Worm (Caenorhabditis elegans) whole organism, L4 larva: ENCODE results near the gene F21A3.11.
A peak's percentile ranks its signal among the peaks of the same experiment; 100 is the strongest.

Experiments used
- D1046.2 ChIP-seq: fragments of 200-800 bp; sonication (Bioruptor generic); IDR thresholded peaks from 2 replicates; pipeline ENCODE4 v1.3.6; 2022; ENCODE audit warnings: missing genetic modification characterization, missing compliant biosample characterization
- F26F4.8 ChIP-seq: fragments of 200-800 bp; sonication (Bioruptor generic); conservative IDR thresholded peaks from 2 replicates; pipeline ENCODE4 v1.3.6; 2022; ENCODE audit warnings: missing genetic modification characterization, missing compliant biosample characterization
- F37D6.2 ChIP-seq: sonication (generic microtip); optimal IDR thresholded peaks from 2 replicates; lab custom pipeline; 2016; ENCODE audit warnings: mild to moderate bottlenecking, missing genetic modification characterization, missing compliant biosample characterization
- F44E2.7 ChIP-seq: fragments of 200-800 bp; sonication (Bioruptor generic); IDR thresholded peaks from 2 replicates; pipeline ENCODE4 v2.1.2; 2022; ENCODE audit warnings: missing genetic modification characterization, missing compliant biosample characterization
- T20F7.1 ChIP-seq: fragments of 200-800 bp; sonication (Bioruptor generic); optimal IDR thresholded peaks from 2 replicates; lab custom pipeline; 2018; ENCODE audit warnings: mild to moderate bottlenecking, missing genetic modification characterization, missing compliant biosample characterization
- Y5F2A.4 ChIP-seq: fragments of 200-800 bp; sonication (Bioruptor generic); optimal IDR thresholded peaks from 2 replicates; lab custom pipeline; 2018; ENCODE audit warnings: mild to moderate bottlenecking, missing genetic modification characterization, missing compliant biosample characterization
- aly-2 ChIP-seq: sonication (generic microtip); optimal IDR thresholded peaks from 2 replicates; lab custom pipeline; 2018; ENCODE audit warnings: missing biosample characterization, missing genetic modification characterization
- ama-1 ChIP-seq: fragments of 150-350 bp; optimal IDR thresholded peaks from 2 replicates; lab custom pipeline; 2014; ENCODE audit warnings: inconsistent platforms, mixed read lengths
- arid-1 ChIP-seq: fragments of 200-800 bp; sonication (Bioruptor generic); conservative IDR thresholded peaks from 2 replicates; pipeline ENCODE4 v1.3.6; 2022; ENCODE audit warnings: missing genetic modification reagents, missing genetic modification characterization, missing compliant biosample characterization
- ceh-20 ChIP-seq: fragments of 200-800 bp; sonication (Bioruptor generic); IDR thresholded peaks from 2 replicates; pipeline ENCODE4 v1.3.6; 2022; ENCODE audit warnings: missing genetic modification reagents, missing genetic modification characterization, missing compliant biosample characterization
- ceh-44 ChIP-seq: fragments of 200-800 bp; sonication (Bioruptor generic); IDR thresholded peaks from 2 replicates; pipeline ENCODE4 v1.3.6; 2022; ENCODE audit warnings: missing genetic modification reagents, missing genetic modification characterization, missing compliant biosample characterization
- ces-1 ChIP-seq: fragments of 150-350 bp; sonication (generic microtip); optimal IDR thresholded peaks from 4 replicates; lab custom pipeline; 2014; ENCODE audit warnings: missing biosample characterization, missing genetic modification reagents, missing genetic modification characterization
- cey-2 ChIP-seq: sonication (generic microtip); optimal IDR thresholded peaks from 3 replicates; lab custom pipeline; 2017; ENCODE audit warnings: missing genetic modification characterization, mild to moderate bottlenecking, missing compliant biosample characterization, antibody characterized with exemption, borderline replicate concordance; ENCODE audit not compliant: insufficient read depth
- ctbp-1 ChIP-seq: fragments of 200-800 bp; sonication (Bioruptor generic); IDR thresholded peaks from 2 replicates; pipeline ENCODE4 v1.3.6; 2022; ENCODE audit warnings: missing genetic modification reagents, missing genetic modification characterization, missing compliant biosample characterization
- daf-12 ChIP-seq: fragments of 150-350 bp; optimal IDR thresholded peaks from 2 replicates; lab custom pipeline; 2014; ENCODE audit warnings: missing biosample characterization, missing genetic modification reagents, missing genetic modification characterization
- daf-16 ChIP-seq, 3 experiments: sonication (generic microtip); optimal IDR thresholded peaks; 2 replicates each; lab custom pipeline; 2016 to 2017; ENCODE audit warnings: missing genetic modification characterization in 3 of 3, missing genetic modification reagents in 3 of 3, mild to moderate bottlenecking in 2 of 3, missing compliant biosample characterization in 2 of 3, missing biosample characterization in 1 of 3, moderate library complexity in 1 of 3
- daf-8 ChIP-seq: fragments of 200-800 bp; sonication (Bioruptor generic); IDR thresholded peaks from 2 replicates; pipeline ENCODE4 v1.3.6; 2022; ENCODE audit warnings: missing genetic modification characterization, missing compliant biosample characterization
- dmd-8 ChIP-seq: fragments of 200-800 bp; sonication (Bioruptor generic); IDR thresholded peaks from 2 replicates; pipeline ENCODE4 v1.3.6; 2022; ENCODE audit warnings: missing genetic modification characterization, missing compliant biosample characterization
- dpl-1 ChIP-seq: fragments of 150-350 bp; optimal IDR thresholded peaks from 2 replicates; lab custom pipeline; 2014; ENCODE audit warnings: missing biosample characterization, missing genetic modification reagents, missing genetic modification characterization
- duxl-1 ChIP-seq: sonication (generic microtip); optimal IDR thresholded peaks from 2 replicates; lab custom pipeline; 2016; ENCODE audit warnings: mild to moderate bottlenecking, missing genetic modification characterization, moderate library complexity, missing compliant biosample characterization; ENCODE audit not compliant: poor library complexity
- egl-27 ChIP-seq: sonication (generic microtip); optimal IDR thresholded peaks from 3 replicates; lab custom pipeline; 2017; ENCODE audit warnings: missing biosample characterization, missing genetic modification reagents, missing genetic modification characterization
- egl-43 ChIP-seq: fragments of 200-800 bp; sonication (Bioruptor generic); IDR thresholded peaks from 2 replicates; pipeline ENCODE4 v1.3.6; 2022; ENCODE audit warnings: missing genetic modification reagents, missing genetic modification characterization, missing compliant biosample characterization
- gei-8 ChIP-seq: fragments of 200-800 bp; sonication (Bioruptor generic); optimal IDR thresholded peaks from 2 replicates; lab custom pipeline; 2018; ENCODE audit warnings: mild to moderate bottlenecking, missing genetic modification characterization, missing compliant biosample characterization
- hif-1 ChIP-seq, 2 experiments: sonication (generic microtip); optimal IDR thresholded peaks; 2 replicates each; lab custom pipeline; 2016 to 2017; ENCODE audit warnings: missing compliant biosample characterization in 2 of 2, missing genetic modification characterization in 2 of 2, missing genetic modification reagents in 2 of 2, missing genotype in 2 of 2, mild to moderate bottlenecking in 1 of 2
- hlh-30 ChIP-seq: sonication (generic microtip); optimal IDR thresholded peaks from 2 replicates; lab custom pipeline; 2017; ENCODE audit warnings: antibody characterized with exemption, mild to moderate bottlenecking, missing genetic modification characterization, missing compliant biosample characterization; ENCODE audit not compliant: insufficient read depth
- hmg-1.1 ChIP-seq: fragments of 200-800 bp; sonication (Bioruptor generic); IDR thresholded peaks from 2 replicates; pipeline ENCODE4 v1.3.6; 2022; ENCODE audit warnings: missing genetic modification reagents, missing genetic modification characterization, missing compliant biosample characterization
- jun-1 ChIP-seq: fragments of 150-350 bp; optimal IDR thresholded peaks from 2 replicates; lab custom pipeline; 2014; ENCODE audit warnings: missing biosample characterization, missing genetic modification reagents, missing genetic modification characterization
- lin-1 ChIP-seq: fragments of 200-800 bp; sonication (Bioruptor generic); IDR thresholded peaks from 2 replicates; pipeline ENCODE4 v1.3.6; 2022; ENCODE audit warnings: missing genetic modification reagents, missing genetic modification characterization, missing compliant biosample characterization
- lin-13 ChIP-seq: fragments of 150-350 bp; optimal IDR thresholded peaks from 2 replicates; lab custom pipeline; 2014; ENCODE audit warnings: missing biosample characterization, missing genetic modification reagents, missing genetic modification characterization
- lsy-2 ChIP-seq, 2 experiments: fragments of 150-350 bp in 1 of 2; sonication (generic microtip) in 1 of 2; optimal IDR thresholded peaks; 2 replicates each; lab custom pipeline; 2014 to 2017; ENCODE audit warnings: missing biosample characterization in 2 of 2, missing genetic modification characterization in 2 of 2
- mdl-1 ChIP-seq, 2 experiments: fragments of 150-350 bp in 1 of 2; sonication (generic microtip) in 1 of 2; optimal IDR thresholded peaks; 2 replicates each; lab custom pipeline; 2014 to 2017; ENCODE audit warnings: missing biosample characterization in 2 of 2, missing genetic modification characterization in 2 of 2
- mdt-29 ChIP-seq: fragments of 200-800 bp; sonication (Bioruptor generic); IDR thresholded peaks from 2 replicates; pipeline ENCODE4 v1.3.6; 2022; ENCODE audit warnings: missing genetic modification reagents, missing genetic modification characterization, missing compliant biosample characterization
- mes-2 ChIP-seq: sonication (generic microtip); optimal IDR thresholded peaks from 2 replicates; lab custom pipeline; 2016; ENCODE audit warnings: missing genotype, mild to moderate bottlenecking, missing genetic modification characterization, missing compliant biosample characterization; ENCODE audit not compliant: poor library complexity, severe bottlenecking
- mxl-2 ChIP-seq: fragments of 200-800 bp; sonication (Bioruptor generic); conservative IDR thresholded peaks from 2 replicates; pipeline ENCODE4 v1.3.6; 2022; ENCODE audit warnings: missing genetic modification reagents, missing genetic modification characterization, missing compliant biosample characterization
- nhr-11 ChIP-seq: fragments of 150-350 bp; optimal IDR thresholded peaks from 2 replicates; lab custom pipeline; 2014; ENCODE audit warnings: missing biosample characterization, missing genetic modification characterization
- nhr-111 ChIP-seq: fragments of 200-800 bp; sonication (Bioruptor generic); optimal IDR thresholded peaks from 2 replicates; lab custom pipeline; 2018; ENCODE audit warnings: mild to moderate bottlenecking, missing genetic modification characterization, missing compliant biosample characterization
- nhr-28 ChIP-seq: fragments of 150-350 bp; optimal IDR thresholded peaks from 2 replicates; lab custom pipeline; 2014; ENCODE audit warnings: missing biosample characterization, missing genetic modification characterization
- nhr-6 ChIP-seq: fragments of 150-350 bp; optimal IDR thresholded peaks from 2 replicates; lab custom pipeline; 2014; ENCODE audit warnings: missing biosample characterization, missing genetic modification characterization
- nhr-76 ChIP-seq: fragments of 150-350 bp; optimal IDR thresholded peaks from 2 replicates; lab custom pipeline; 2014; ENCODE audit warnings: missing biosample characterization, missing genetic modification characterization
- pha-4 ChIP-seq, 2 experiments: fragments of 150-350 bp in 1 of 2; fragments of 200-800 bp in 1 of 2; sonication (Bioruptor generic) in 1 of 2; IDR thresholded peaks in 1 of 2; optimal IDR thresholded peaks in 1 of 2; 2 replicates each; pipeline versions ENCODE4 v1.3.6 to Lab custom; 2014 to 2022; ENCODE audit warnings: missing genetic modification characterization in 2 of 2, missing genetic modification reagents in 2 of 2, missing biosample characterization in 1 of 2, missing compliant biosample characterization in 1 of 2
- pqm-1 ChIP-seq: sonication (generic microtip); optimal IDR thresholded peaks from 2 replicates; lab custom pipeline; 2017; ENCODE audit warnings: missing biosample characterization, missing genetic modification characterization
- rbr-2 ChIP-seq: sonication (generic microtip); optimal IDR thresholded peaks from 2 replicates; lab custom pipeline; 2016; ENCODE audit warnings: missing genotype, missing genetic modification characterization, missing compliant biosample characterization
- skn-1 ChIP-seq: fragments of 150-350 bp; optimal IDR thresholded peaks from 2 replicates; lab custom pipeline; 2014; ENCODE audit warnings: missing biosample characterization, missing genetic modification characterization
- snpc-1.2 ChIP-seq: fragments of 200-800 bp; sonication (Bioruptor generic); IDR thresholded peaks from 2 replicates; pipeline ENCODE4 v1.3.6; 2022; ENCODE audit warnings: missing genetic modification reagents, missing genetic modification characterization, missing compliant biosample characterization
- unc-130 ChIP-seq: sonication (generic microtip); optimal IDR thresholded peaks from 2 replicates; lab custom pipeline; 2016; ENCODE audit warnings: missing genetic modification reagents, missing genetic modification characterization, missing compliant biosample characterization
- zag-1 ChIP-seq: fragments of 150-350 bp; optimal IDR thresholded peaks from 2 replicates; lab custom pipeline; 2014; ENCODE audit warnings: missing biosample characterization, missing genetic modification characterization
- zfp-2 ChIP-seq: sonication (generic microtip); optimal IDR thresholded peaks from 2 replicates; lab custom pipeline; 2016; ENCODE audit warnings: mild to moderate bottlenecking, missing genetic modification characterization, missing compliant biosample characterization
- zfp-3 ChIP-seq: fragments of 200-800 bp; sonication (Bioruptor generic); conservative IDR thresholded peaks from 2 replicates; pipeline ENCODE4 v1.3.6; 2022; ENCODE audit warnings: missing genetic modification reagents, missing genetic modification characterization, missing compliant biosample characterization

F21A3.11 gene

ce11 chrV:15566511-15567178 is 33.6 kb upstream of the F21A3.11 start (continued):
- TF ChIP-seq nhr-6 (peak; percentile 67), nhr-111 (GFP tag; lab: Kevin White, UChicago) (no peak), nhr-11 (tag; lab: Kevin White, UChicago) (peak; percentile 93), egl-43 (GFP tag; lab: Robert Waterston, UW) (no peak), ceh-20 (GFP tag; lab: Robert Waterston, UW) (peak; percentile 77; the same call in 1 of the 2 replicates), zag-1 (tag; lab: Kevin White, UChicago) (no peak), ctbp-1 (GFP tag; lab: Robert Waterston, UW) (0 out of 2 replicates have a peak, but pooled peaks have one; percentile 29), D1046.2 (GFP tag; lab: Robert Waterston, UW) (no peak), mdt-29 (GFP tag; lab: Robert Waterston, UW) (peak; percentile 69; the same call in 1 of the 2 replicates), pha-4 (GFP tag; IDR thresholded peaks at IDR 0.05; lab: Robert Waterston, UW) (no peak), pha-4 (tag; optimal IDR thresholded peaks at IDR 0.05; lab: Kevin White, UChicago) (no peak), skn-1 (no peak), daf-8 (no peak), hlh-30 (tag; lab: Kevin White, UChicago) (peak; percentile 97), egl-27 (tag; lab: Kevin White, UChicago) (no peak), nhr-28 (tag; lab: Kevin White, UChicago) (peak; percentile 98), cey-2 (tag; lab: Kevin White, UChicago) (no peak), T20F7.1 (GFP tag; lab: Kevin White, UChicago) (peak; percentile 70), rbr-2 (tag; lab: Kevin White, UChicago) (peak; percentile 63), zfp-2 (tag; lab: Kevin White, UChicago) (no peak), lin-13 (no peak), hmg-1.1 (GFP tag; lab: Robert Waterston, UW) (peak; percentile 60; the same call in 1 of the 2 replicates), lin-1 (GFP tag; lab: Robert Waterston, UW) (no peak), Y5F2A.4 (GFP tag; lab: Kevin White, UChicago) (no peak), aly-2 (tag; lab: Kevin White, UChicago) (no peak), ces-1 (no peak), jun-1 (no peak), mdl-1 (tag; optimal IDR thresholded peaks at IDR 0.05; lab: Kevin White, UChicago) (peak; percentile 60 to 98), daf-16 (GFP tag; optimal IDR thresholded peaks at IDR 0.05; lab: Kevin White, UChicago) (peak in 1 of 2 experiments; percentile 54), daf-16 (tag; optimal IDR thresholded peaks at IDR 0.05; lab: Kevin White, UChicago) (peak; percentile 76), F26F4.8 (GFP tag; lab: Robert Waterston, UW) (no peak), lsy-2 (tag; optimal IDR thresholded peaks at IDR 0.05; lab: Kevin White, UChicago) (peak; percentile 75 to 79), pqm-1 (no peak), zfp-3 (GFP tag; lab: Robert Waterston, UW) (no peak), mes-2 (tag; lab: Kevin White, UChicago) (peak; percentile 63), F37D6.2 (tag; lab: Kevin White, UChicago) (peak; percentile 34), dpl-1 (GFP tag; lab: Kevin White, UChicago) (peak; percentile 64), daf-12 (tag; lab: Kevin White, UChicago) (no peak), dmd-8 (GFP tag; lab: Robert Waterston, UW) (no peak), ceh-44 (GFP tag; lab: Robert Waterston, UW) (no peak), snpc-1.2 (GFP tag; lab: Robert Waterston, UW) (no peak), hif-1 (tag; optimal IDR thresholded peaks at IDR 0.05; lab: Kevin White, UChicago) (peak in 1 of 2 experiments; percentile 70), ama-1 (lab: Kevin White, UChicago) (peak; percentile 96), duxl-1 (peak; percentile 76), F44E2.7 (GFP tag; lab: Robert Waterston, UW) (no peak), gei-8 (GFP tag; lab: Kevin White, UChicago) (no peak), arid-1 (GFP tag; lab: Robert Waterston, UW) (no peak), unc-130 (GFP tag; lab: Kevin White, UChicago) (no peak), nhr-76 (no peak), mxl-2 (GFP tag; lab: Robert Waterston, UW) (no peak)
